Worm (Caenorhabditis elegans): Measurements from ENCODE around the gene rbm-34.

rbm-34 gene

ce11 chrIV:12121076-12121475, 35.9 kb downstream of the rbm-34 start, which contains the start of the genes ddb-1 and M18.6:
TSS of gene ddb-1 (minus strand) at chrIV:12121165.
TSS of gene M18.6 (plus strand) at chrIV:12121310.
- no peak for TF ChIP-seq nhr-23 (tag; optimal IDR thresholded peaks at IDR 0.05)
- TF ChIP-seq nhr-21 (tag; optimal IDR thresholded peaks at IDR 0.05), result no peak
- TF ChIP-seq nhr-25 (tag; optimal IDR thresholded peaks at IDR 0.05), result no peak
- no peak for TF ChIP-seq sma-3 (GFP tag; optimal IDR thresholded peaks at IDR 0.05)
- TF ChIP-seq ceh-16 (tag; optimal IDR thresholded peaks at IDR 0.05), result no peak
- no peak for TF ChIP-seq lin-11 (tag; optimal IDR thresholded peaks at IDR 0.05)
- TF ChIP-seq elt-3 (tag; optimal IDR thresholded peaks at IDR 0.05), result no peak
- peak in 1 of 2 experiments; percentile 55 for TF ChIP-seq lsy-2 (tag; optimal IDR thresholded peaks at IDR 0.05)
- no peak for TF ChIP-seq ztf-11 (tag; optimal IDR thresholded peaks at IDR 0.05)
- peak; percentile 76 for TF ChIP-seq nhr-129 (tag; optimal IDR thresholded peaks at IDR 0.05)
- TF ChIP-seq snpc-4 (tag; optimal IDR thresholded peaks at IDR 0.05), result no peak
- peak; percentile 71 for TF ChIP-seq C34F6.9 (tag; optimal IDR thresholded peaks at IDR 0.05)
- TF ChIP-seq unc-55 (GFP tag; optimal IDR thresholded peaks at IDR 0.05), result peak; percentile 68
- no peak for TF ChIP-seq sem-4 (tag; optimal IDR thresholded peaks at IDR 0.05)
- no peak for TF ChIP-seq skn-1 (tag; optimal IDR thresholded peaks at IDR 0.05)

ce11 chrIV:12122874-12123664, 37.8 kb downstream of the rbm-34 start, which contains the start of gene aly-3:
TSS of gene aly-3 (plus strand) at chrIV:12123282.
- TF ChIP-seq lin-11 (tag; optimal IDR thresholded peaks at IDR 0.05) (no peak), unc-55 (GFP tag; optimal IDR thresholded peaks at IDR 0.05) (peak; percentile 49), mab-5 (tag; optimal IDR thresholded peaks at IDR 0.05) (no peak), nhr-12 (tag; optimal IDR thresholded peaks at IDR 0.05) (no peak), C34F6.9 (tag; optimal IDR thresholded peaks at IDR 0.05) (peak; percentile 61), sem-4 (tag; optimal IDR thresholded peaks at IDR 0.05) (no peak), lin-39 (tag; optimal IDR thresholded peaks at IDR 0.05) (no peak), ztf-4 (tag; optimal IDR thresholded peaks at IDR 0.05) (no peak), sma-3 (GFP tag; optimal IDR thresholded peaks at IDR 0.05) (no peak), ztf-11 (tag; optimal IDR thresholded peaks at IDR 0.05) (no peak), nhr-129 (tag; optimal IDR thresholded peaks at IDR 0.05) (peak; percentile 33), unc-39 (tag; optimal IDR thresholded peaks at IDR 0.05) (no peak), fos-1 (tag; optimal IDR thresholded peaks at IDR 0.05) (peak; percentile 8), lsy-2 (tag; optimal IDR thresholded peaks at IDR 0.05) (peak in 1 of 2 experiments; percentile 32)

ce11 chrIV:12124314-12125084, 39.3 kb downstream of the rbm-34 start, which contains the start of gene dhhc-6:
TSS of gene dhhc-6 (plus strand) at chrIV:12124952.
- TF ChIP-seq unc-55 (GFP tag; optimal IDR thresholded peaks at IDR 0.05) (no peak), gmeb-1 (tag; optimal IDR thresholded peaks at IDR 0.05) (no peak), sem-4 (tag; optimal IDR thresholded peaks at IDR 0.05) (no peak), nhr-25 (tag; optimal IDR thresholded peaks at IDR 0.05) (no peak), ama-1 (optimal IDR thresholded peaks at IDR 0.05) (no peak), R02D3.7 (tag; optimal IDR thresholded peaks at IDR 0.05) (no peak), lin-11 (tag; optimal IDR thresholded peaks at IDR 0.05) (no peak), peb-1 (tag; optimal IDR thresholded peaks at IDR 0.05) (no peak), blmp-1 (tag; optimal IDR thresholded peaks at IDR 0.05; ENCODE audit: insufficient read depth) (no peak), alr-1 (tag; optimal IDR thresholded peaks at IDR 0.05) (no peak)

ce11 chrIV:12126740-12127472, 41.7 kb downstream of the rbm-34 start:
- TF ChIP-seq lsy-2 (tag; optimal IDR thresholded peaks at IDR 0.05) (peak in 1 of 2 experiments; percentile 15), mbf-1 (tag; optimal IDR thresholded peaks at IDR 0.05) (no peak)

- TF ChIP-seq unc-55 (GFP tag; optimal IDR thresholded peaks at IDR 0.05) (peak; percentile 31), lsy-2 (tag; optimal IDR thresholded peaks at IDR 0.05) (peak in 1 of 2 experiments; percentile 43), C34F6.9 (tag; optimal IDR thresholded peaks at IDR 0.05) (no peak), Y55F3AM.14 (GFP tag; optimal IDR thresholded peaks at IDR 0.05) (no peak), nhr-6 (tag; optimal IDR thresholded peaks at IDR 0.05) (no peak), nhr-129 (tag; optimal IDR thresholded peaks at IDR 0.05) (peak; percentile 73), lin-11 (tag; optimal IDR thresholded peaks at IDR 0.05) (no peak), ZK546.5 (tag; optimal IDR thresholded peaks at IDR 0.05) (no peak), nhr-11 (tag; optimal IDR thresholded peaks at IDR 0.05) (no peak), lin-13 (GFP tag; optimal IDR thresholded peaks at IDR 0.05) (no peak), blmp-1 (tag; optimal IDR thresholded peaks at IDR 0.05; ENCODE audit: insufficient read depth) (no peak)
Observed at ce11 chrIV:12127838-12128237, 42.6 kb downstream of the rbm-34 start.

Measured in whole organism, L2 larva.